Worm (Caenorhabditis elegans): ENCODE measurements around the gene catp-5.

DNA sequence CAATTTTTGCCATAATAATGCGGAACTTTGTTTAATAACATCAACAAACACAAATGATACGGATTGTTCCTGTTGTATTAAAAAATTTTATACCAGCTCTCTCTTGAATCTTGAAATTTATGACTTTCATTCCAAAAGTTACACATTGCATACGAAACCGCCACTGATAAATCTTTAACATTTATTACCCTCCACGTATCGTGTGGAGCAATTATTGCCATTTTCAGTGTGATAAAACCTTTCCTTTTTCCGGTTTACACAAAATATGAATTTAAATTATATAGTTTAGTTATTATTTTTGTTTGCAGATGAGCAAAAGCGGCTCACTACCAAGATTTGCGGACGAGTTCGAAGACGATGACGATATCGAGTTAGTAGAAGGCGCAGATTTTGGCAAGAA is 37.8 kb downstream of the catp-5 start, which contains the start of gene C18A11.3:
- TF ChIP-seq F22D6.2 (tag; optimal IDR thresholded peaks at IDR 0.05) = no peak
- TF ChIP-seq mxl-1 (tag; optimal IDR thresholded peaks at IDR 0.05) = no peak
- TF ChIP-seq hmg-20 (GFP tag; IDR thresholded peaks at IDR 0.05) = no peak
- TF ChIP-seq pha-4 (tag; optimal IDR thresholded peaks at IDR 0.05) = no peak
- TF ChIP-seq ztf-26 (tag; optimal IDR thresholded peaks at IDR 0.05) = no peak
- no peak for TF ChIP-seq sdz-38 (tag; optimal IDR thresholded peaks at IDR 0.05)
